Worm (Caenorhabditis elegans): Measurements from ENCODE around the gene cdh-4.
A peak's percentile ranks its signal among the peaks of the same experiment; 100 is the strongest.

The cdh-4 gene

ce11 chrIII:4551963-4552362 is 31.8 kb downstream of the cdh-4 start:
- TF ChIP-seq aly-1 (tag; optimal IDR thresholded peaks at IDR 0.05) (no peak), ets-7 (tag; optimal IDR thresholded peaks at IDR 0.05) (no peak), hmbx-1 (tag; optimal IDR thresholded peaks at IDR 0.05) (no peak), hnd-1 (tag; optimal IDR thresholded peaks at IDR 0.05) (no peak), F13C5.2 (tag; optimal IDR thresholded peaks at IDR 0.05) (no peak), B0310.2 (tag; optimal IDR thresholded peaks at IDR 0.05) (no peak), pes-1 (GFP tag; IDR thresholded peaks at IDR 0.05) (no peak), ceh-36 (tag; optimal IDR thresholded peaks at IDR 0.05) (no peak), tbx-37 (GFP tag; conservative IDR thresholded peaks at IDR 0.05) (no peak), ceh-13 (GFP tag; optimal IDR thresholded peaks at IDR 0.05) (no peak), ama-1 (optimal IDR thresholded peaks at IDR 0.05) (no peak), sea-1 (GFP tag; conservative IDR thresholded peaks at IDR 0.05) (no peak), tbx-11 (GFP tag; IDR thresholded peaks at IDR 0.05) (no peak), flt-1 (GFP tag; IDR thresholded peaks at IDR 0.05) (no peak)

DNA sequence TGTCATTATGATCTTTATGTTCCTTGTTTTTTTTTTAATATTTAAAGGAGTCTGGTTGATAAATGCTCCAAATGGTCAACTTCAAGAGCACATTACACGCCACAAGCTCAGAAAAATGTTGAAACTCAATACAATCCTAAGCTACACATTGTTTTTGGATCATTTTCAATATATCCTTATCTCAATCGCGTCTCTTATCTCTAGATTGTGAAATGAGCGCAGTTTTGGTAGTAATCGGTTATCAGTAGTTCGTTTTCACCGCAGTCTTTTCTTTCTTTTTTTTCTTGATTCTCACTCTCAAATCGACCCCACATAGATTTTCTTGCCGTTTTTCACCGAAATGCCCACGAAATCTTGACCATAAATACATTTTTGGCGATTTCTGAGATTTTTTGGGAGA is 32.7 kb downstream of the cdh-4 start:
- no peak for TF ChIP-seq ceh-13 (GFP tag; optimal IDR thresholded peaks at IDR 0.05)
- TF ChIP-seq pes-1 (GFP tag; IDR thresholded peaks at IDR 0.05), result no peak
- TF ChIP-seq hnd-1 (tag; optimal IDR thresholded peaks at IDR 0.05), result no peak
- no peak for TF ChIP-seq flt-1 (GFP tag; IDR thresholded peaks at IDR 0.05)
- TF ChIP-seq tra-4 (tag; optimal IDR thresholded peaks at IDR 0.05), result no peak
- no peak for TF ChIP-seq ceh-36 (tag; optimal IDR thresholded peaks at IDR 0.05)
- TF ChIP-seq F13C5.2 (tag; optimal IDR thresholded peaks at IDR 0.05), result no peak
- no peak for TF ChIP-seq B0310.2 (tag; optimal IDR thresholded peaks at IDR 0.05)
- TF ChIP-seq scrt-1 (GFP tag; IDR thresholded peaks at IDR 0.05), result no peak
- TF ChIP-seq hmbx-1 (tag; optimal IDR thresholded peaks at IDR 0.05), result no peak
- no peak for TF ChIP-seq tbx-37 (GFP tag; conservative IDR thresholded peaks at IDR 0.05)
- TF ChIP-seq hmg-4 (GFP tag; optimal IDR thresholded peaks at IDR 0.05), result no peak
- no peak for TF ChIP-seq ets-7 (tag; optimal IDR thresholded peaks at IDR 0.05)
- no peak for TF ChIP-seq ama-1 (optimal IDR thresholded peaks at IDR 0.05)
- TF ChIP-seq sea-1 (GFP tag; conservative IDR thresholded peaks at IDR 0.05), result no peak
- no peak for TF ChIP-seq aly-1 (tag; optimal IDR thresholded peaks at IDR 0.05)

- TF ChIP-seq ceh-36 (tag; optimal IDR thresholded peaks at IDR 0.05) (no peak), ets-7 (tag; optimal IDR thresholded peaks at IDR 0.05) (no peak), hmg-4 (GFP tag; optimal IDR thresholded peaks at IDR 0.05) (no peak), hnd-1 (tag; optimal IDR thresholded peaks at IDR 0.05) (no peak), tbx-37 (GFP tag; conservative IDR thresholded peaks at IDR 0.05) (no peak), sea-1 (GFP tag; conservative IDR thresholded peaks at IDR 0.05) (no peak), F13C5.2 (tag; optimal IDR thresholded peaks at IDR 0.05) (no peak), aly-1 (tag; optimal IDR thresholded peaks at IDR 0.05) (no peak), tbx-11 (GFP tag; IDR thresholded peaks at IDR 0.05) (no peak), scrt-1 (GFP tag; IDR thresholded peaks at IDR 0.05) (no peak), tra-4 (tag; optimal IDR thresholded peaks at IDR 0.05) (no peak), hmbx-1 (tag; optimal IDR thresholded peaks at IDR 0.05) (no peak), B0310.2 (tag; optimal IDR thresholded peaks at IDR 0.05) (no peak), ama-1 (optimal IDR thresholded peaks at IDR 0.05) (no peak), ceh-13 (GFP tag; optimal IDR thresholded peaks at IDR 0.05) (no peak), pes-1 (GFP tag; IDR thresholded peaks at IDR 0.05) (no peak)
These were observed 33.2 kb downstream of the cdh-4 start, which contains the start of gene imph-1 for ce11 chrIII:4553316-4553715. imph-1 (plus strand) TSS chrIII:4553616.

- no peak for TF ChIP-seq scrt-1 (GFP tag; IDR thresholded peaks at IDR 0.05)
- no peak for TF ChIP-seq hnd-1 (tag; optimal IDR thresholded peaks at IDR 0.05)
- no peak for TF ChIP-seq ets-7 (tag; optimal IDR thresholded peaks at IDR 0.05)
- no peak for TF ChIP-seq hmbx-1 (tag; optimal IDR thresholded peaks at IDR 0.05)
- no peak for TF ChIP-seq hmg-4 (GFP tag; optimal IDR thresholded peaks at IDR 0.05)
- no peak for TF ChIP-seq tbx-37 (GFP tag; conservative IDR thresholded peaks at IDR 0.05)
- no peak for TF ChIP-seq ceh-13 (GFP tag; optimal IDR thresholded peaks at IDR 0.05)
- TF ChIP-seq tra-4 (tag; optimal IDR thresholded peaks at IDR 0.05), result no peak
- no peak for TF ChIP-seq flt-1 (GFP tag; IDR thresholded peaks at IDR 0.05)
- no peak for TF ChIP-seq aly-1 (tag; optimal IDR thresholded peaks at IDR 0.05)
- TF ChIP-seq pes-1 (GFP tag; IDR thresholded peaks at IDR 0.05), result no peak
- no peak for TF ChIP-seq ama-1 (optimal IDR thresholded peaks at IDR 0.05)
- TF ChIP-seq sea-1 (GFP tag; conservative IDR thresholded peaks at IDR 0.05), result no peak
These were observed 35.2 kb downstream of the cdh-4 start for ce11 chrIII:4555345-4555744.

DNA sequence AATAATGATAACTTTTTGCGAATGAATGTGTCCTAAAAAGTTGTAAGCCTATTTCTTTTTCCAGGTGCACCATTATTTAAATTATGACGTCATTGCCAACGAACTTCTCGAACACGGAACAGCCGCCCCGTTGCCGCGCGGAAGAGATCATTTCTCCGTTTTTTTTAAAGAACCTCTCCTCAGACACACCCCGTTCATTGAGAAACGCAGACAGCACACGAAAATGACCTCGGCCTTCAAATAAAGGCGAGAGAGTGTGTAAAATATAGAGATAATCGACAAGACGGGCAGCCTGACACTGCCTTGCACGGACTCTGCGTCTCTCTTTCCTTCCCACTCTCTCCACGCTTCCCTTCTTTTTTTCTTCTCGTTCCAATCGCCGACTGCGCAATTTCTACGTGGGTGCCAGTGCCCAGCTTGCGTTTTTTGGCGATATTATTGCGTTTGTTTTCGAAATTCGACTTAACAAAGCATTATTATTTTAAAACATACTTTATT is 40.3 kb downstream of the cdh-4 start:
- peak; percentile 7 for TF ChIP-seq hmg-4 (GFP tag; optimal IDR thresholded peaks at IDR 0.05)
- no peak for TF ChIP-seq ceh-36 (tag; optimal IDR thresholded peaks at IDR 0.05)
- TF ChIP-seq F13C5.2 (tag; optimal IDR thresholded peaks at IDR 0.05), result peak; percentile 41

DNA sequence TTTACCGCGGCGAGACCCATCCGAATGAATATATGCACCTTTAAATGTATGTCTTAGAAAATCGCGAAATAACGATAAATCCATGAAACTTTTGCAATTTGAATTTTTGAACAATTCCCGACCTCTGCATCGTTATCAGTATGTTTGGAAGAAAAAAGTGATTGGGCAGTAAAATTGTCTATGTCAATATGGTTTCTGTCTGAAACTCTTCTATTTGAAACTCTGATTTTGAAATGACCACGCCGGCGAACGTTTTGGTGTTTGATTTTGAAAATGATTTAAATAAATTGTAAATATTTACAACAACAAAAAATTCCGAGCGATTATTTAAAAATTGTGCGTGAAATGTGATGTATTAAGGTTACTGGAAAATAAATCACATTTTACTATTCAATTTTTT is 41.1 kb downstream of the cdh-4 start:
- no peak for TF ChIP-seq F13C5.2 (tag; optimal IDR thresholded peaks at IDR 0.05)
- TF ChIP-seq tbx-37 (GFP tag; conservative IDR thresholded peaks at IDR 0.05), result no peak
- TF ChIP-seq pes-1 (GFP tag; IDR thresholded peaks at IDR 0.05), result no peak
- no peak for TF ChIP-seq scrt-1 (GFP tag; IDR thresholded peaks at IDR 0.05)
- TF ChIP-seq hnd-1 (tag; optimal IDR thresholded peaks at IDR 0.05), result no peak
- no peak for TF ChIP-seq tbx-11 (GFP tag; IDR thresholded peaks at IDR 0.05)

DNA sequence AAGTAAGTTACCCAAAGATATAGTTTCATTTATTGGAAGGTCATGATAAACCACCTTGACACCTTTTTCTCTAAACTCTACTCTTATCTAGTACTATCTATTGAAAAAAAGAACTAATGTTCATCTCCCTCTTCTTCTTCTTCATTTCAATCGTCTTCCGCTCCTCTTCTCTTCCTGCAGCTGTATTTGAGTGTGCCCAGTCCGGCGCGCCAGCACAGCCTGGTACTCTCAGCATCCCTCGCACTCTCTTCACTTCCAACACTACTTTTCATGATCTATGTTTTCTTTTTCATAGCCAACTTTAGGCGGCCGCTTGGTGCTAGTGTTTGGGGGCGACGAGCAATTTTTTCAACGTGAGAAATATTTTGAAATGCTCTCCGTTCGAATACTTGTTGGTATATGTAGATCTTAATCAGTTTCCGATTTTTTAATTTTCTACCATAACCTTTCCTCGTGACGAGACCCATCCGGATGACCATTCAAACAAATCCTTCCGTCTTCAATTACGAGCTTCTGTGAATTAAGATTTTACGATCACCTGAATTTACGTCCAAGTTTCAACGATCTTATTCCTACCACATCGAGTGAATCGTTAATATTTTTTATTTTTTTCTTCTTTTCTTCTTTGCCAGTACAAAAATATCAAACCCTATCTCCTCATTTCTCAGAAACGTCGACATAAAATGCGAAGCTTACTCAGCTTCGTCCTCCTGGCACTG is 42.1 kb downstream of the cdh-4 start, which contains the start of gene pan-1:
Gene pan-1, plus strand, starts transcription at position 669 of the 719 bp plus-strand sequence.
- TF ChIP-seq scrt-1 (GFP tag; IDR thresholded peaks at IDR 0.05) (no peak), F13C5.2 (tag; optimal IDR thresholded peaks at IDR 0.05) (peak; percentile 32)

DNA sequence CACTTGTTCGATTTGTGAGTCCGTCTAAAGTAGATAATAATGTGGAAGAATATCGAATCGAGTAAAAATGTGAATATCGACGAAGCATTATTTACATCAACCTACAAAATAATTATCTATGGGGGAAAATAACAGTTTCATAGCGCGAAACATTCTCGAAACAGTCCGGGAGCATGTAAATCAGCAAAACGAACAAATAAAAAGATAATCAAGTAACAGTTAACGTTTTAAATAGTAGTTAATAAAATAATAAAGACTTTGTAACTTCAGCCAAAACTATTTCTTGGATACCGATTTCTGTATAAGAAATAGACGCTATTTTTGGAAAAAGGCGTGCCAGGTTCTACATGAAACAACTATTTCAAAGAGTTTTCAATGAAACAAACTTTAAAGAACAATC is 47.9 kb downstream of the cdh-4 start, which contains the start of gene mlcd-1:
Gene mlcd-1, minus strand, starts transcription at position 101 of the 400 bp plus-strand sequence.
- no peak for TF ChIP-seq hnd-1 (tag; optimal IDR thresholded peaks at IDR 0.05)
- TF ChIP-seq hmbx-1 (tag; optimal IDR thresholded peaks at IDR 0.05), result no peak
- TF ChIP-seq tbx-37 (GFP tag; conservative IDR thresholded peaks at IDR 0.05), result no peak
- no peak for TF ChIP-seq ets-7 (tag; optimal IDR thresholded peaks at IDR 0.05)
- TF ChIP-seq scrt-1 (GFP tag; IDR thresholded peaks at IDR 0.05), result no peak
